Fruit fly (Drosophila melanogaster) whole organism, prepupa: ENCODE measurements around the gene Rab39.

Source experiments
- Blimp-1 ChIP-seq: fragments of 200-800 bp; sonication (Bioruptor generic); optimal IDR thresholded peaks from 3 replicates; lab custom pipeline; 2017; ENCODE audit warnings: missing biosample characterization, missing genetic modification characterization, mild to moderate bottlenecking, moderate library complexity, missing genetic modification reagents
- CG10631 ChIP-seq: fragments of 200-800 bp; sonication (Bioruptor generic); optimal IDR thresholded peaks from 2 replicates; lab custom pipeline; 2016; ENCODE audit warnings: missing biosample characterization, missing genetic modification characterization
- CG10669 ChIP-seq: fragments of 200-800 bp; sonication (Bioruptor generic); optimal IDR thresholded peaks from 3 replicates; lab custom pipeline; 2018; ENCODE audit warnings: missing biosample characterization, mild to moderate bottlenecking, missing genetic modification characterization, moderate library complexity
- CG11294 ChIP-seq: fragments of 200-800 bp; sonication (Bioruptor generic); IDR thresholded peaks from 2 replicates; pipeline ENCODE4 v1.3.6; 2022; ENCODE audit warnings: missing biosample characterization, missing genetic modification characterization
- CG11902 ChIP-seq: fragments of 200-800 bp; sonication (Bioruptor generic); optimal IDR thresholded peaks from 3 replicates; lab custom pipeline; 2016; ENCODE audit warnings: missing biosample characterization, missing genetic modification characterization
- CG15336 ChIP-seq: fragments of 200-800 bp; sonication (Bioruptor generic); IDR thresholded peaks from 2 replicates; pipeline ENCODE4 v1.3.6; 2022; ENCODE audit warnings: missing biosample characterization, missing genetic modification characterization
- CG16779 ChIP-seq: fragments of 200-800 bp; sonication (Bioruptor generic); optimal IDR thresholded peaks from 3 replicates; lab custom pipeline; 2017; ENCODE audit warnings: missing biosample characterization, mild to moderate bottlenecking, missing genetic modification characterization
- CG3032 ChIP-seq: fragments of 200-800 bp; optimal IDR thresholded peaks from 2 replicates; lab custom pipeline; 2019; ENCODE audit warnings: missing biosample characterization, mild to moderate bottlenecking, missing genetic modification characterization, moderate library complexity
- CG31627 ChIP-seq: fragments of 200-800 bp; sonication (Bioruptor generic); optimal IDR thresholded peaks from 3 replicates; lab custom pipeline; 2016; ENCODE audit warnings: missing biosample characterization, missing genetic modification characterization
- CG32006 ChIP-seq: fragments of 200-800 bp; sonication (Bioruptor generic); optimal IDR thresholded peaks from 3 replicates; lab custom pipeline; 2017; ENCODE audit warnings: missing biosample characterization, mild to moderate bottlenecking, missing genetic modification characterization
- CG34406 ChIP-seq: fragments of 200-800 bp; sonication (Bioruptor generic); optimal IDR thresholded peaks from 3 replicates; lab custom pipeline; 2016; ENCODE audit warnings: missing biosample characterization, missing genetic modification characterization
- CG3919 ChIP-seq: fragments of 200-800 bp; sonication (Bioruptor generic); optimal IDR thresholded peaks from 3 replicates; lab custom pipeline; 2016; ENCODE audit warnings: missing biosample characterization, missing genetic modification characterization
- CG6163 ChIP-seq: fragments of 200-800 bp; sonication (Bioruptor generic); IDR thresholded peaks from 3 replicates; pipeline ENCODE4 v1.3.6; 2022; ENCODE audit warnings: missing biosample characterization, missing genetic modification characterization
- CG6276 ChIP-seq: fragments of 200-800 bp; sonication (Bioruptor generic); optimal IDR thresholded peaks from 2 replicates; lab custom pipeline; 2017; ENCODE audit warnings: missing biosample characterization, mild to moderate bottlenecking, missing genetic modification characterization
- CG6792 ChIP-seq: fragments of 200-800 bp; sonication (Bioruptor generic); optimal IDR thresholded peaks from 3 replicates; lab custom pipeline; 2016; ENCODE audit warnings: missing biosample characterization, missing genetic modification characterization
- CG6808 ChIP-seq: fragments of 200-800 bp; sonication (Bioruptor generic); optimal IDR thresholded peaks from 3 replicates; lab custom pipeline; 2017; ENCODE audit warnings: missing biosample characterization, missing genetic modification characterization, mild to moderate bottlenecking, moderate library complexity, missing genetic modification reagents
- CG6854 ChIP-seq: fragments of 200-800 bp; sonication (Bioruptor generic); optimal IDR thresholded peaks from 2 replicates; lab custom pipeline; 2017; ENCODE audit warnings: missing biosample characterization, mild to moderate bottlenecking, missing genetic modification characterization
- CG7368 ChIP-seq: fragments of 200-800 bp; sonication (Bioruptor generic); optimal IDR thresholded peaks from 3 replicates; lab custom pipeline; 2016; ENCODE audit warnings: missing biosample characterization, missing genetic modification characterization
- CG8319 ChIP-seq: fragments of 200-800 bp; sonication (Bioruptor generic); optimal IDR thresholded peaks from 3 replicates; lab custom pipeline; 2016; ENCODE audit warnings: missing biosample characterization, missing genetic modification characterization
- CG8632 ChIP-seq: fragments of 200-800 bp; sonication (Bioruptor generic); optimal IDR thresholded peaks from 3 replicates; lab custom pipeline; 2016; ENCODE audit warnings: missing biosample characterization, missing genetic modification characterization
- CG9139 ChIP-seq: fragments of 200-800 bp; sonication (Bioruptor generic); optimal IDR thresholded peaks from 3 replicates; lab custom pipeline; 2017; ENCODE audit warnings: missing biosample characterization, mild to moderate bottlenecking, missing genetic modification characterization
- Eip75B ChIP-seq: fragments of 200-800 bp; sonication (Bioruptor generic); optimal IDR thresholded peaks from 3 replicates; lab custom pipeline; 2016; ENCODE audit warnings: missing biosample characterization, missing genetic modification characterization
- Eip78C ChIP-seq: fragments of 200-800 bp; sonication (Bioruptor generic); peaks from one replicate; lab custom pipeline; 2016; ENCODE audit warnings: missing biosample characterization, missing genetic modification characterization
- Eip93F ChIP-seq: fragments of 200-800 bp; sonication (Bioruptor generic); optimal IDR thresholded peaks from 2 replicates; lab custom pipeline; 2016; ENCODE audit warnings: missing biosample characterization, mild to moderate bottlenecking, missing genetic modification characterization
- Ets21C ChIP-seq: fragments of 200-800 bp; sonication (Bioruptor generic); optimal IDR thresholded peaks from 3 replicates; lab custom pipeline; 2016; ENCODE audit warnings: missing biosample characterization, missing genetic modification characterization
- Ets96B ChIP-seq: fragments of 200-800 bp; optimal IDR thresholded peaks from 2 replicates; lab custom pipeline; 2019; ENCODE audit warnings: missing biosample characterization, mild to moderate bottlenecking, missing genetic modification characterization, moderate library complexity
- Hr38 ChIP-seq: sonication (Bioruptor generic); optimal IDR thresholded peaks from 2 replicates; lab custom pipeline; 2016; ENCODE audit warnings: missing biosample characterization, missing genetic modification characterization
- Hr39 ChIP-seq: fragments of 200-800 bp; sonication (Bioruptor generic); optimal IDR thresholded peaks from 2 replicates; lab custom pipeline; 2016; ENCODE audit warnings: missing biosample characterization, missing genetic modification characterization
- Hr4 ChIP-seq: fragments of 200-800 bp; sonication (Bioruptor generic); optimal IDR thresholded peaks from 3 replicates; lab custom pipeline; 2016; ENCODE audit warnings: missing biosample characterization, missing genetic modification characterization
- Lpt ChIP-seq: fragments of 200-800 bp; sonication (Bioruptor generic); optimal IDR thresholded peaks from 3 replicates; lab custom pipeline; 2016; ENCODE audit warnings: missing biosample characterization, missing genetic modification characterization
- Met ChIP-seq: fragments of 200-800 bp; sonication (Bioruptor generic); optimal IDR thresholded peaks from 3 replicates; lab custom pipeline; 2016; ENCODE audit warnings: missing biosample characterization, missing genetic modification characterization
- OdsH ChIP-seq: fragments of 200-800 bp; sonication (Bioruptor generic); optimal IDR thresholded peaks from 3 replicates; lab custom pipeline; 2016; ENCODE audit warnings: missing biosample characterization, missing genetic modification characterization
- Sox102F ChIP-seq: fragments of 200-800 bp; sonication (Bioruptor generic); optimal IDR thresholded peaks from 2 replicates; lab custom pipeline; 2016; ENCODE audit warnings: missing biosample characterization, mild to moderate bottlenecking, missing genetic modification characterization
- Sox14 ChIP-seq: fragments of 200-800 bp; sonication (Bioruptor generic); optimal IDR thresholded peaks from 3 replicates; lab custom pipeline; 2016; ENCODE audit warnings: missing biosample characterization, missing genetic modification characterization
- Sox15 ChIP-seq: fragments of 200-800 bp; sonication (Bioruptor generic); optimal IDR thresholded peaks from 3 replicates; lab custom pipeline; 2016; ENCODE audit warnings: missing biosample characterization, missing genetic modification characterization
- achi ChIP-seq: fragments of 200-800 bp; sonication (Bioruptor generic); optimal IDR thresholded peaks from 3 replicates; lab custom pipeline; 2016; ENCODE audit warnings: missing biosample characterization, missing genetic modification characterization
- acj6 ChIP-seq: fragments of 200-800 bp; sonication (Bioruptor generic); optimal IDR thresholded peaks from 3 replicates; lab custom pipeline; 2016; ENCODE audit warnings: missing biosample characterization, missing genetic modification characterization
- cyc ChIP-seq: fragments of 200-800 bp; sonication (Bioruptor generic); optimal IDR thresholded peaks from 3 replicates; lab custom pipeline; 2016; ENCODE audit warnings: missing biosample characterization, missing genetic modification characterization
- dac ChIP-seq: fragments of 200-800 bp; sonication (Bioruptor generic); optimal IDR thresholded peaks from 2 replicates; lab custom pipeline; 2017; ENCODE audit warnings: missing biosample characterization, mild to moderate bottlenecking, missing genetic modification characterization
- dsx ChIP-seq: fragments of 200-800 bp; optimal IDR thresholded peaks from 3 replicates; lab custom pipeline; 2019; ENCODE audit warnings: missing biosample characterization, mild to moderate bottlenecking, missing genetic modification characterization, moderate library complexity; ENCODE audit not compliant: poor library complexity, severe bottlenecking
- eg ChIP-seq: fragments of 200-800 bp; sonication (Bioruptor generic); IDR thresholded peaks from 3 replicates; pipeline ENCODE4 v1.3.6; 2022; ENCODE audit warnings: missing biosample characterization, missing genetic modification characterization
- esn ChIP-seq: fragments of 200-800 bp; sonication (Bioruptor generic); optimal IDR thresholded peaks from 2 replicates; lab custom pipeline; 2016; ENCODE audit warnings: missing biosample characterization, mild to moderate bottlenecking, missing genetic modification characterization, moderate library complexity
- fd59A ChIP-seq: fragments of 200-800 bp; sonication (Bioruptor generic); optimal IDR thresholded peaks from 2 replicates; lab custom pipeline; 2017; ENCODE audit warnings: missing biosample characterization, mild to moderate bottlenecking, missing genetic modification characterization, missing genetic modification reagents
- fd85E ChIP-seq: fragments of 200-800 bp; sonication (Bioruptor generic); optimal IDR thresholded peaks from 3 replicates; lab custom pipeline; 2016; ENCODE audit warnings: missing biosample characterization, missing genetic modification characterization
- fkh ChIP-seq: fragments of 200-800 bp; sonication (Bioruptor generic); optimal IDR thresholded peaks from 3 replicates; lab custom pipeline; 2017; ENCODE audit warnings: missing biosample characterization, mild to moderate bottlenecking, missing genetic modification characterization, moderate library complexity
- lz ChIP-seq: fragments of 200-800 bp; sonication (Bioruptor generic); optimal IDR thresholded peaks from 3 replicates; lab custom pipeline; 2016; ENCODE audit warnings: missing biosample characterization, missing genetic modification characterization
- net ChIP-seq: fragments of 200-800 bp; sonication (Bioruptor generic); optimal IDR thresholded peaks from 3 replicates; lab custom pipeline; 2016; ENCODE audit warnings: missing biosample characterization, missing genetic modification characterization
- pdm3 ChIP-seq: fragments of 200-800 bp; sonication (Bioruptor generic); optimal IDR thresholded peaks from 3 replicates; lab custom pipeline; 2016; ENCODE audit warnings: missing biosample characterization, missing genetic modification characterization
- salr ChIP-seq, 2 experiments: fragments of 200-800 bp; sonication (Bioruptor generic); optimal IDR thresholded peaks; 3 replicates each; lab custom pipeline; 2016 to 2018; ENCODE audit warnings: missing biosample characterization in 2 of 2, missing genetic modification characterization in 2 of 2, mild to moderate bottlenecking in 1 of 2
- spab ChIP-seq: fragments of 200-800 bp; sonication (Bioruptor generic); optimal IDR thresholded peaks from 2 replicates; lab custom pipeline; 2017; ENCODE audit warnings: missing biosample characterization, mild to moderate bottlenecking, missing genetic modification characterization, missing genetic modification reagents
- svp ChIP-seq: fragments of 200-800 bp; sonication (Bioruptor generic); peaks from one replicate; lab custom pipeline; 2016; ENCODE audit warnings: missing biosample characterization, missing genetic modification characterization
- topi ChIP-seq: fragments of 200-800 bp; sonication (Bioruptor generic); optimal IDR thresholded peaks from 3 replicates; lab custom pipeline; 2016; ENCODE audit warnings: missing biosample characterization, missing genetic modification characterization

The Rab39 gene

DNA sequence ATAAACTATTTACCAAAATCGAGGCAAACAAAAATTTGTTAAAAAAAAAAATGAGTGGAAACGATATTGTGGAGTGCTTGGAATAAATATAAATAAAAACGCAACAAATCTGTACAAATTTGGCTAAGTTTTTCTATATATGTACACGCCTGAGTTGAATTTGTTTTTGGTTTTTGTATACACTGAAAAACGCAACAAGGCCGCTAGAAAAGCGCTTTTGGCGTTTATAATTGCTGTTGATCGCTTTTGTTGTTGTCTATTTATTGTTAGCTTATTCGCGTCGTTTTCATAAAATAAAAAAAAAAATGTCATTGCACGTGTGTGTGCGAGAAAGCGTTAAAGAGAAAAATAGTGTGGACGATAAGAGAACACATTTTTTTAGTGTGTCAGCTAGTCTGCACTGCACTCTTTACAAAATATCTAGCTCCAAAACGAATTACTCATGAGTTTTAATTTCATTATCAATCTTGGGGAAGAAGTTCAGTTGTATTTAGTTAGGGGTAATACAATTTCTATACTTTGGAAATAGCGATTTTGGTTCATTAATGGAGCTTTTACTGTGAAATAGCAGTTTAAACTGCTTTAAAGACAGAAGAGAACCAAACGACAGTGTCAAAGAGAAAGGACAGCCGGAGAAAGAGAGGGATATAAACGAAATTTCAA, 39.2 kb upstream of the Rab39 start:
- no peak for TF ChIP-seq CG8319 (GFP tag; lab: Kevin White, UChicago)
- no peak for TF ChIP-seq dsx (GFP tag; lab: Kevin White, UChicago)
- TF ChIP-seq fd85E, result no peak
- TF ChIP-seq Hr39 (GFP tag; lab: Kevin White, UChicago), result peak; percentile 9
- TF ChIP-seq salr (GFP tag; optimal IDR thresholded peaks at IDR 0.05; lab: Kevin White, UChicago), result peak in 1 of 2 experiments; percentile 18
- peak; percentile 25 for TF ChIP-seq fkh (GFP tag; lab: Kevin White, UChicago)
- no peak for TF ChIP-seq CG34406 (GFP tag; lab: Kevin White, UChicago)
- TF ChIP-seq Hr38 (GFP tag; lab: Kevin White, UChicago), result no peak
- no peak for TF ChIP-seq Hr4 (GFP tag; lab: Kevin White, UChicago)
- TF ChIP-seq CG10631 (GFP tag; lab: Kevin White, UChicago), result no peak
- TF ChIP-seq CG6792 (GFP tag; lab: Kevin White, UChicago), result no peak
- TF ChIP-seq CG6808, result no peak
- TF ChIP-seq eg (GFP tag; lab: Robert Waterston, UW), result peak; percentile 62; the same call in 2 of the 3 replicates
- no peak for TF ChIP-seq Eip75B (GFP tag; lab: Kevin White, UChicago)
- no peak for TF ChIP-seq CG9139
- no peak for TF ChIP-seq Eip78C (GFP tag; lab: Kevin White, UChicago)
- TF ChIP-seq Sox102F (GFP tag; lab: Kevin White, UChicago), result no peak
- no peak for TF ChIP-seq Ets21C (GFP tag; lab: Kevin White, UChicago)
- no peak for TF ChIP-seq CG32006 (GFP tag; lab: Kevin White, UChicago)
- no peak for TF ChIP-seq CG6854
- no peak for TF ChIP-seq esn (GFP tag; lab: Kevin White, UChicago)
- TF ChIP-seq Sox14 (GFP tag; lab: Kevin White, UChicago), result no peak
- TF ChIP-seq acj6, result no peak
- TF ChIP-seq CG11294, result no peak
- TF ChIP-seq CG3919 (GFP tag; lab: Kevin White, UChicago), result no peak
- TF ChIP-seq Sox15 (GFP tag; lab: Kevin White, UChicago), result no peak
- no peak for TF ChIP-seq CG16779 (tag; lab: Kevin White, UChicago)
- TF ChIP-seq dac (GFP tag; lab: Kevin White, UChicago), result no peak
- no peak for TF ChIP-seq OdsH
- TF ChIP-seq CG3032 (tag; lab: Kevin White, UChicago), result no peak
- no peak for TF ChIP-seq spab (GFP tag; lab: Kevin White, UChicago)
- TF ChIP-seq CG7368, result no peak
- TF ChIP-seq Ets96B, result no peak
- TF ChIP-seq CG6163 (GFP tag; lab: Robert Waterston, UW), result no peak
- TF ChIP-seq Lpt (GFP tag; lab: Kevin White, UChicago), result no peak
- TF ChIP-seq topi (GFP tag; lab: Kevin White, UChicago), result peak; percentile 19
- no peak for TF ChIP-seq lz (GFP tag; lab: Kevin White, UChicago)
- no peak for TF ChIP-seq Eip93F (GFP tag; lab: Kevin White, UChicago)
- TF ChIP-seq fd59A (GFP tag; lab: Kevin White, UChicago), result no peak
- TF ChIP-seq Blimp-1 (GFP tag; lab: Kevin White, UChicago), result no peak
- no peak for TF ChIP-seq CG10669 (GFP tag; lab: Kevin White, UChicago)
- TF ChIP-seq svp (GFP tag; lab: Kevin White, UChicago), result peak; percentile 38
- TF ChIP-seq net (GFP tag; lab: Kevin White, UChicago), result no peak
- TF ChIP-seq CG31627, result no peak
- TF ChIP-seq Met (GFP tag; lab: Kevin White, UChicago), result no peak
- TF ChIP-seq CG15336, result 0 out of 2 replicates have a peak, but pooled peaks have one; percentile 8
- no peak for TF ChIP-seq achi
- no peak for TF ChIP-seq pdm3 (GFP tag; lab: Kevin White, UChicago)
- TF ChIP-seq cyc (GFP tag; lab: Kevin White, UChicago), result no peak
- TF ChIP-seq CG11902 (GFP tag; lab: Kevin White, UChicago), result no peak
- TF ChIP-seq CG6276 (GFP tag; lab: Kevin White, UChicago), result peak; percentile 22
- no peak for TF ChIP-seq CG8632 (GFP tag; lab: Kevin White, UChicago)
